Worm (Caenorhabditis elegans) whole organism, young adult: Measurements from ENCODE around the gene srh-148.
A peak's percentile ranks its signal among the peaks of the same experiment; 100 is the strongest.

Source experiments
- B0019.2 ChIP-seq: fragments of 200-800 bp; sonication (Bioruptor generic); conservative IDR thresholded peaks from 2 replicates; pipeline ENCODE4 v1.3.6; 2022; ENCODE audit warnings: missing genetic modification reagents, missing genetic modification characterization, missing compliant biosample characterization
- B0035.1 ChIP-seq: sonication (generic microtip); optimal IDR thresholded peaks from 2 replicates; lab custom pipeline; 2016; ENCODE audit warnings: missing genetic modification characterization, mild to moderate bottlenecking, missing compliant biosample characterization, missing genotype, missing genetic modification reagents
- F23B12.7 ChIP-seq: sonication (generic microtip); optimal IDR thresholded peaks from 2 replicates; lab custom pipeline; 2017; ENCODE audit warnings: missing genetic modification characterization, mild to moderate bottlenecking, missing compliant biosample characterization, antibody characterized with exemption, moderate library complexity; ENCODE audit not compliant: insufficient read depth
- F39B2.1 ChIP-seq: fragments of 200-800 bp; sonication (Bioruptor generic); IDR thresholded peaks from 2 replicates; pipeline ENCODE4 v1.3.6; 2022; ENCODE audit warnings: missing genetic modification reagents, missing genetic modification characterization, missing compliant biosample characterization
- F49E8.2 ChIP-seq: sonication (generic microtip); optimal IDR thresholded peaks from 3 replicates; lab custom pipeline; 2017; ENCODE audit warnings: missing genetic modification characterization, mild to moderate bottlenecking, missing compliant biosample characterization, antibody characterized with exemption, moderate library complexity; ENCODE audit not compliant: insufficient read depth
- F55B11.4 ChIP-seq: sonication (generic microtip); optimal IDR thresholded peaks from 2 replicates; lab custom pipeline; 2016; ENCODE audit warnings: missing compliant biosample characterization, missing genetic modification characterization, borderline replicate concordance; ENCODE audit not compliant: insufficient read depth
- K12H6.12 ChIP-seq: fragments of 200-800 bp; sonication (Bioruptor generic); optimal IDR thresholded peaks from 2 replicates; lab custom pipeline; 2018; ENCODE audit warnings: mild to moderate bottlenecking, missing genetic modification characterization, missing compliant biosample characterization
- ama-1 ChIP-seq, 3 experiments: fragments of 150-350 bp in 1 of 3; sonication (generic microtip) in 2 of 3; optimal IDR thresholded peaks; 2 replicates each; lab custom pipeline; 2014 to 2018; ENCODE audit warnings: missing biosample characterization in 2 of 3, missing genetic modification characterization in 2 of 3, missing genetic modification reagents in 2 of 3
- athp-1 ChIP-seq: sonication (generic microtip); optimal IDR thresholded peaks from 2 replicates; lab custom pipeline; 2017; ENCODE audit warnings: mild to moderate bottlenecking, missing genetic modification characterization, missing compliant biosample characterization
- attf-5 ChIP-seq: fragments of 200-800 bp; sonication (Bioruptor generic); optimal IDR thresholded peaks from 2 replicates; lab custom pipeline; 2018; ENCODE audit warnings: mild to moderate bottlenecking, missing genetic modification characterization, missing compliant biosample characterization
- cebp-1 ChIP-seq, 2 experiments: fragments of 200-800 bp in 1 of 2; sonication (Bioruptor generic) in 1 of 2; sonication (generic microtip) in 1 of 2; IDR thresholded peaks in 1 of 2; optimal IDR thresholded peaks in 1 of 2; 2 replicates each; pipeline versions ENCODE4 v1.3.6 to Lab custom; 2017 to 2022; ENCODE audit warnings: missing compliant biosample characterization in 2 of 2, missing genetic modification characterization in 2 of 2, mild to moderate bottlenecking in 1 of 2, missing genetic modification reagents in 1 of 2, moderate library complexity in 1 of 2
- ceh-100 ChIP-seq: fragments of 200-800 bp; sonication (Bioruptor generic); IDR thresholded peaks from 2 replicates; pipeline ENCODE4 v1.3.6; 2022; ENCODE audit warnings: missing genetic modification reagents, missing genetic modification characterization, missing compliant biosample characterization
- ceh-40 ChIP-seq: fragments of 200-800 bp; sonication (Bioruptor generic); IDR thresholded peaks from 2 replicates; pipeline ENCODE4 v1.3.6; 2022; ENCODE audit warnings: missing genetic modification characterization, missing compliant biosample characterization
- ceh-58 ChIP-seq: fragments of 200-800 bp; sonication (Bioruptor generic); IDR thresholded peaks from 2 replicates; pipeline ENCODE4 v1.3.6; 2022; ENCODE audit warnings: missing genetic modification characterization, missing compliant biosample characterization
- ceh-91 ChIP-seq: fragments of 200-800 bp; sonication (Bioruptor generic); IDR thresholded peaks from 2 replicates; pipeline ENCODE4 v1.3.6; 2022; ENCODE audit warnings: missing genetic modification reagents, missing genetic modification characterization, missing compliant biosample characterization
- die-1 ChIP-seq: sonication (generic microtip); optimal IDR thresholded peaks from 2 replicates; lab custom pipeline; 2016; ENCODE audit warnings: missing genotype, mild to moderate bottlenecking, missing genetic modification characterization, missing compliant biosample characterization
- dpff-1 ChIP-seq: sonication (generic microtip); optimal IDR thresholded peaks from 2 replicates; lab custom pipeline; 2017; ENCODE audit warnings: mild to moderate bottlenecking, missing genetic modification characterization, missing compliant biosample characterization
- egl-18 ChIP-seq: fragments of 200-800 bp; sonication (Bioruptor generic); IDR thresholded peaks from 2 replicates; pipeline ENCODE4 v1.3.6; 2022; ENCODE audit warnings: missing genetic modification reagents, missing genetic modification characterization, missing compliant biosample characterization
- him-1 ChIP-seq: sonication (generic microtip); optimal IDR thresholded peaks from 2 replicates; lab custom pipeline; 2016; ENCODE audit warnings: missing genotype, missing genetic modification reagents, missing genetic modification characterization, missing compliant biosample characterization
- hlh-12 ChIP-seq: sonication (generic microtip); optimal IDR thresholded peaks from 2 replicates; lab custom pipeline; 2016; ENCODE audit warnings: missing genetic modification characterization, missing compliant biosample characterization
- hlh-26 ChIP-seq: fragments of 200-800 bp; sonication (Bioruptor generic); conservative IDR thresholded peaks from 2 replicates; pipeline ENCODE4 v1.3.6; 2022; ENCODE audit warnings: missing genetic modification reagents, missing genetic modification characterization, missing compliant biosample characterization
- hmg-1.2 ChIP-seq: fragments of 200-800 bp; sonication (Bioruptor generic); IDR thresholded peaks from 2 replicates; pipeline ENCODE4 v1.3.6; 2022; ENCODE audit warnings: missing genetic modification reagents, missing genetic modification characterization, missing compliant biosample characterization
- let-526 ChIP-seq: fragments of 200-800 bp; sonication (Bioruptor generic); IDR thresholded peaks from 2 replicates; pipeline ENCODE4 v1.3.6; 2022; ENCODE audit warnings: missing genetic modification reagents, missing genetic modification characterization, missing compliant biosample characterization
- lin-35 ChIP-seq, 3 experiments: fragments of 150-350 bp in 2 of 3; sonication (generic microtip) in 1 of 3; optimal IDR thresholded peaks; 2 replicates each; lab custom pipeline; 2014 to 2018; ENCODE audit warnings: missing biosample characterization in 3 of 3, missing genetic modification characterization in 3 of 3, missing genetic modification reagents in 3 of 3
- lin-54 ChIP-seq: fragments of 200-800 bp; sonication (Bioruptor generic); optimal IDR thresholded peaks from 2 replicates; lab custom pipeline; 2018; ENCODE audit warnings: mild to moderate bottlenecking, missing genetic modification characterization, missing compliant biosample characterization
- lir-1 ChIP-seq: fragments of 200-800 bp; sonication (Bioruptor generic); conservative IDR thresholded peaks from 2 replicates; pipeline ENCODE4 v1.3.6; 2022; ENCODE audit warnings: missing genetic modification reagents, missing genetic modification characterization, missing compliant biosample characterization
- lsl-1 ChIP-seq: fragments of 200-800 bp; sonication (Bioruptor generic); optimal IDR thresholded peaks from 2 replicates; lab custom pipeline; 2018; ENCODE audit warnings: mild to moderate bottlenecking, missing genetic modification characterization, moderate library complexity, missing compliant biosample characterization
- madf-3 ChIP-seq: fragments of 200-800 bp; sonication (Bioruptor generic); IDR thresholded peaks from 2 replicates; pipeline ENCODE4 v1.3.6; 2022; ENCODE audit warnings: missing genetic modification reagents, missing genetic modification characterization, missing compliant biosample characterization
- nfyb-1 ChIP-seq: fragments of 200-800 bp; sonication (Bioruptor generic); IDR thresholded peaks from 2 replicates; pipeline ENCODE4 v1.3.6; 2022; ENCODE audit warnings: missing genetic modification reagents, missing genetic modification characterization, missing compliant biosample characterization
- nhr-179 ChIP-seq: sonication (generic microtip); optimal IDR thresholded peaks from 2 replicates; lab custom pipeline; 2016; ENCODE audit warnings: mild to moderate bottlenecking, missing genetic modification characterization, missing compliant biosample characterization
- nhr-27 ChIP-seq: fragments of 200-800 bp; sonication (Bioruptor generic); optimal IDR thresholded peaks from 2 replicates; lab custom pipeline; 2018; ENCODE audit warnings: mild to moderate bottlenecking, missing genetic modification characterization, moderate library complexity, missing compliant biosample characterization
- nhr-80 ChIP-seq: sonication (generic microtip); optimal IDR thresholded peaks from 2 replicates; lab custom pipeline; 2016; ENCODE audit warnings: missing genetic modification characterization, missing compliant biosample characterization
- nhr-90 ChIP-seq: sonication (generic microtip); optimal IDR thresholded peaks from 2 replicates; lab custom pipeline; 2016; ENCODE audit warnings: missing genotype, mild to moderate bottlenecking, missing genetic modification characterization, missing compliant biosample characterization
- pha-4 ChIP-seq: fragments of 150-350 bp; sonication (generic microtip); optimal IDR thresholded peaks from 2 replicates; lab custom pipeline; 2014; ENCODE audit warnings: missing biosample characterization, missing genetic modification reagents, missing genetic modification characterization
- rec-8 ChIP-seq, 2 experiments: sonication (generic microtip); optimal IDR thresholded peaks; 2 replicates each; lab custom pipeline; 2016; ENCODE audit warnings: mild to moderate bottlenecking in 2 of 2, missing genetic modification characterization in 2 of 2, missing genetic modification reagents in 2 of 2, missing genotype in 2 of 2, missing biosample characterization in 1 of 2, missing compliant biosample characterization in 1 of 2, moderate library complexity in 1 of 2
- snpc-4 ChIP-seq, 5 experiments: fragments of 150-350 bp in 1 of 5; sonication (generic microtip) in 4 of 5; optimal IDR thresholded peaks; 2 replicates each; lab custom pipeline; 2014 to 2018; ENCODE audit warnings: missing genetic modification characterization in 5 of 5, missing biosample characterization in 3 of 5, antibody characterized with exemption in 2 of 5, mild to moderate bottlenecking in 2 of 5, missing compliant biosample characterization in 2 of 5, missing genotype in 2 of 5, moderate library complexity in 2 of 5, missing genetic modification reagents in 1 of 5
- sptf-2 ChIP-seq: fragments of 200-800 bp; sonication (Bioruptor generic); optimal IDR thresholded peaks from 2 replicates; lab custom pipeline; 2018; ENCODE audit warnings: mild to moderate bottlenecking, missing genetic modification characterization, missing compliant biosample characterization
- unc-130 ChIP-seq: sonication (generic microtip); optimal IDR thresholded peaks from 2 replicates; lab custom pipeline; 2016; ENCODE audit warnings: missing genetic modification reagents, missing genetic modification characterization, missing compliant biosample characterization
- zfh-2 ChIP-seq: fragments of 200-800 bp; sonication (Bioruptor generic); conservative IDR thresholded peaks from 2 replicates; pipeline ENCODE4 v1.3.6; 2022; ENCODE audit warnings: missing genetic modification reagents, missing genetic modification characterization, missing compliant biosample characterization
- zim-3 ChIP-seq: sonication (generic microtip); optimal IDR thresholded peaks from 2 replicates; lab custom pipeline; 2017; ENCODE audit warnings: mild to moderate bottlenecking, missing genetic modification characterization, moderate library complexity, missing compliant biosample characterization
- ztf-22 ChIP-seq: fragments of 200-800 bp; sonication (Bioruptor generic); optimal IDR thresholded peaks from 2 replicates; lab custom pipeline; 2018; ENCODE audit warnings: mild to moderate bottlenecking, missing genetic modification characterization, moderate library complexity, missing compliant biosample characterization
- ztf-26 ChIP-seq: sonication (generic microtip); optimal IDR thresholded peaks from 2 replicates; lab custom pipeline; 2017; ENCODE audit warnings: missing genetic modification characterization, missing compliant biosample characterization
- ztf-28 ChIP-seq: fragments of 200-800 bp; sonication (Bioruptor generic); IDR thresholded peaks from 2 replicates; pipeline ENCODE4 v1.3.6; 2022; ENCODE audit warnings: missing genetic modification reagents, missing genetic modification characterization, missing compliant biosample characterization
- ztf-3 ChIP-seq: fragments of 200-800 bp; sonication (Bioruptor generic); optimal IDR thresholded peaks from 2 replicates; lab custom pipeline; 2018; ENCODE audit warnings: mild to moderate bottlenecking, missing genetic modification characterization, missing compliant biosample characterization

The srh-148 gene

DNA sequence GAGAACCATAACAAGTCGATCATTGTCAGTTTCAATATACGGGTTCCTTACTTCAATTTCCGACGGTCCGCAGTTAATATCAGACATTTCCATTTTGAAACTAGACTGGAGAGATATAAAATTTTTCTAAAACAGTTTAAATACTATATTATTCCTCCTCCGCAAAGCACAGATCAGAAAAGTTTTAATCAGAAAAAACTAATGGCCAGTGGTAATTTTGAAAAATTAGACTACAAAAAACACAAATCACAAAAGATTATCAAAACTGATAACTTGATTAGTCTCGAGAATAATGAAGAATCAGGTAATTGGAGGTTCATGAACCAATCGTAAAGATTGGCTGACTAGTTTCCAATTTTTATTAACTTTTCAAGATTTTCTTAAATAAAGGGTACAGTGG lies 27.8 kb upstream of the srh-148 start, which contains the start of gene T06C12.9:
TSS of gene T06C12.9 (minus strand) at position 101 of the 400 bp plus-strand sequence.
- no peak for TF ChIP-seq nhr-27 (tag; lab: Kevin White, UChicago)
- no peak for TF ChIP-seq athp-1
- TF ChIP-seq ceh-58 (GFP tag; lab: Robert Waterston, UW), result no peak
- TF ChIP-seq him-1 (tag; lab: Kevin White, UChicago), result no peak
- no peak for TF ChIP-seq nhr-179 (tag; lab: Kevin White, UChicago)
- no peak for TF ChIP-seq lsl-1 (GFP tag; lab: Kevin White, UChicago)
- TF ChIP-seq F49E8.2, result no peak
- TF ChIP-seq unc-130 (GFP tag; lab: Kevin White, UChicago), result no peak
- TF ChIP-seq K12H6.12, result no peak
- no peak for TF ChIP-seq nhr-90 (tag; lab: Kevin White, UChicago)
- TF ChIP-seq hlh-26 (GFP tag; lab: Robert Waterston, UW), result no peak
- TF ChIP-seq ztf-3, result no peak
- TF ChIP-seq ztf-22 (GFP tag; lab: Kevin White, UChicago), result no peak
- no peak for TF ChIP-seq F55B11.4 (tag; lab: Kevin White, UChicago)
- no peak for TF ChIP-seq ztf-28

DNA sequence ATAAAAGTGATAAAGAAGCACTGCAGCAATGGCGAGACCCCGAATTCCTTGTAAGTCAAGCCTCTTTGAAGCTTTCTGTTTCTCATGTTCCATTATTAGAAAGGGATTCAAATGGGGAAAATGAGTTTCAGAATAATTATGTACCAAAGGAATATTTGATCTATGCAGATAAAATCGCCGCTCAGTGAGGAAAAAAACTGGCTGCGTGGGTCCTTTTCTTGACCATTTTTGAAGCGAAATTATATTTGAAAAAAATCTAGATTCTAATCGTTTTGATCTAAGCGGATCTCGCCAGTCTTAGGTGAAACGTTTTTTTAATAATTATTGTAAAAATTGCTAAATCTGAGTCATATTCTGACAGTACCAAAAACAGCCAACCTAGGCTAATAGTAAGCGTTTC lies 26.5 kb upstream of the srh-148 start, which contains the start of gene oac-42:
TSS of gene oac-42 (minus strand) at position 101 of the 400 bp plus-strand sequence.
- no peak for TF ChIP-seq ama-1 (optimal IDR thresholded peaks at IDR 0.05; lab: Kevin White, UChicago)
- no peak for TF ChIP-seq ama-1 (GFP tag; optimal IDR thresholded peaks at IDR 0.05; lab: Kevin White, UChicago)
- TF ChIP-seq lir-1, result no peak
- TF ChIP-seq athp-1, result no peak
- TF ChIP-seq B0035.1 (tag; lab: Kevin White, UChicago), result no peak
- no peak for TF ChIP-seq cebp-1 (GFP tag; IDR thresholded peaks at IDR 0.05; lab: Robert Waterston, UW)
- no peak for TF ChIP-seq cebp-1 (tag; optimal IDR thresholded peaks at IDR 0.05; lab: Kevin White, UChicago)
- no peak for TF ChIP-seq B0019.2 (GFP tag; lab: Robert Waterston, UW)
- TF ChIP-seq nfyb-1 (GFP tag; lab: Robert Waterston, UW), result no peak
- TF ChIP-seq F39B2.1, result no peak
- TF ChIP-seq let-526 (GFP tag; lab: Robert Waterston, UW), result no peak
- TF ChIP-seq ceh-40 (GFP tag; lab: Robert Waterston, UW), result no peak
- TF ChIP-seq zim-3, result no peak
- TF ChIP-seq him-1 (tag; lab: Kevin White, UChicago), result no peak
- no peak for TF ChIP-seq die-1
- no peak for TF ChIP-seq F55B11.4 (tag; lab: Kevin White, UChicago)
- TF ChIP-seq sptf-2, result no peak
- TF ChIP-seq hlh-12 (tag; lab: Kevin White, UChicago), result no peak
- TF ChIP-seq nhr-80 (tag; lab: Kevin White, UChicago), result no peak

DNA sequence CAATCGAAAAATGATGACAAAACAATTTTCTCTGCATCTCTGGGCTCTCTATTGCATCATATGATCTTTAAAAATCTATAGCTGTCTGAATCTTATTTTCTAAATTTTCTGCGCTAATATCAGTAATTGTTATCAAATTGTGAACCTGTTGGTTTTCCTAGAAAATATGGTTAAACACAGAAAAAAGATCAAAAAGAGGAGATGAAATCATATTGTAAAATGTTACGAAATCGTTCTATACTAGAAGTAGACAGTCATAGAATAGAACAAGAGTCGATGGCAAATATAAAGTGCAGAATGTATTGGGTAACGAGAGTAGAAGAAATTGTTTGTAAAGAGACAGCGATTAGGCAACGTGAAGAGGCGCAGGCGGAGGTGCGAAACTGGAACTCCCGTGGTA lies 22.5 kb upstream of the srh-148 start:
- no peak for TF ChIP-seq madf-3 (GFP tag; lab: Robert Waterston, UW)
- TF ChIP-seq egl-18 (GFP tag; lab: Robert Waterston, UW), result no peak
- TF ChIP-seq ceh-91 (GFP tag; lab: Robert Waterston, UW), result no peak
- TF ChIP-seq nhr-90 (tag; lab: Kevin White, UChicago), result no peak
- no peak for TF ChIP-seq K12H6.12
- TF ChIP-seq rec-8 (tag; optimal IDR thresholded peaks at IDR 0.05; lab: Kevin White, UChicago), result no peak
- no peak for TF ChIP-seq F23B12.7 (tag; lab: Kevin White, UChicago)
- no peak for TF ChIP-seq lin-54 (GFP tag; lab: Kevin White, UChicago)
- TF ChIP-seq ceh-100 (GFP tag; lab: Robert Waterston, UW), result no peak
- TF ChIP-seq dpff-1, result no peak
- TF ChIP-seq zfh-2, result no peak
- no peak for TF ChIP-seq snpc-4 (GFP tag; optimal IDR thresholded peaks at IDR 0.05; lab: Kevin White, UChicago)
- peak in 1 of 4 experiments; percentile 11 for TF ChIP-seq snpc-4 (tag; optimal IDR thresholded peaks at IDR 0.05; lab: Kevin White, UChicago)
- peak; percentile 77 for TF ChIP-seq attf-5 (GFP tag; lab: Kevin White, UChicago)
- no peak for TF ChIP-seq ama-1 (optimal IDR thresholded peaks at IDR 0.05; lab: Kevin White, UChicago)
- TF ChIP-seq ama-1 (GFP tag; optimal IDR thresholded peaks at IDR 0.05; lab: Kevin White, UChicago), result no peak
- no peak for TF ChIP-seq lin-35 (GFP tag; optimal IDR thresholded peaks at IDR 0.05; lab: Kevin White, UChicago)
- TF ChIP-seq ztf-26 (tag; lab: Kevin White, UChicago), result no peak
- TF ChIP-seq hmg-1.2 (GFP tag; lab: Robert Waterston, UW), result peak; percentile 62; the same call in 1 of the 2 replicates
- TF ChIP-seq athp-1, result no peak
- TF ChIP-seq nhr-80 (tag; lab: Kevin White, UChicago), result peak; percentile 70
- no peak for TF ChIP-seq zim-3
- TF ChIP-seq pha-4, result peak; percentile 52
